Fruit fly (Drosophila melanogaster) whole organism, embryonic: ENCODE measurements around the gene Nup358.
A peak's percentile ranks its signal among the peaks of the same experiment; 100 is the strongest.

ENCODE experiments used
- CG1024 ChIP-seq: fragments of 200-800 bp; sonication (Bioruptor generic); IDR thresholded peaks from 2 replicates; pipeline ENCODE4 v1.3.6; 2022; ENCODE audit warnings: missing biosample characterization, missing genetic modification characterization
- CG11504 ChIP-seq: fragments of 200-800 bp; sonication (Bioruptor generic); optimal IDR thresholded peaks from 3 replicates; lab custom pipeline; 2019; ENCODE audit warnings: missing biosample characterization, mild to moderate bottlenecking, missing genetic modification characterization, moderate library complexity
- CG11695 ChIP-seq: fragments of 200-800 bp; sonication (Bioruptor generic); IDR thresholded peaks from 3 replicates; pipeline ENCODE4 v1.3.6; 2022; ENCODE audit warnings: missing biosample characterization, missing genetic modification characterization
- CG15073 ChIP-seq: fragments of 200-800 bp; sonication (Bioruptor generic); optimal IDR thresholded peaks from 2 replicates; lab custom pipeline; 2016; ENCODE audit warnings: missing biosample characterization, missing genetic modification characterization
- CG15269 ChIP-seq: fragments of 200-800 bp; sonication (Bioruptor generic); optimal IDR thresholded peaks from 2 replicates; lab custom pipeline; 2018; ENCODE audit warnings: missing biosample characterization, mild to moderate bottlenecking, missing genetic modification characterization, moderate library complexity
- CG15479 ChIP-seq: fragments of 200-800 bp; sonication (Bioruptor generic); optimal IDR thresholded peaks from 3 replicates; lab custom pipeline; 2019; ENCODE audit warnings: missing biosample characterization, mild to moderate bottlenecking, missing genetic modification characterization, moderate library complexity
- CG1647 ChIP-seq: fragments of 200-800 bp; sonication (Bioruptor generic); optimal IDR thresholded peaks from 3 replicates; lab custom pipeline; 2016; ENCODE audit warnings: missing biosample characterization, missing genetic modification characterization
- CG17829 ChIP-seq: fragments of 200-800 bp; optimal IDR thresholded peaks from 2 replicates; lab custom pipeline; 2019; ENCODE audit warnings: missing biosample characterization, mild to moderate bottlenecking, missing genetic modification characterization, moderate library complexity
- CG2712 ChIP-seq: fragments of 200-800 bp; optimal IDR thresholded peaks from 3 replicates; lab custom pipeline; 2019; ENCODE audit warnings: missing biosample characterization, mild to moderate bottlenecking, missing genetic modification characterization, moderate library complexity
- CG3065 ChIP-seq: fragments of 200-800 bp; sonication (Bioruptor generic); optimal IDR thresholded peaks from 2 replicates; lab custom pipeline; 2016; ENCODE audit warnings: missing biosample characterization, missing genetic modification characterization
- CG3407 ChIP-seq: fragments of 200-800 bp; sonication (Bioruptor generic); optimal IDR thresholded peaks from 2 replicates; lab custom pipeline; 2018; ENCODE audit warnings: missing biosample characterization, mild to moderate bottlenecking, missing genetic modification characterization
- CG3726 ChIP-seq: fragments of 200-800 bp; sonication (Bioruptor generic); IDR thresholded peaks from 3 replicates; pipeline ENCODE4, ENCODE4 v1.3.6; 2022; ENCODE audit warnings: missing biosample characterization, missing genetic modification characterization
- CG3847 ChIP-seq: fragments of 200-800 bp; sonication (Bioruptor generic); IDR thresholded peaks from 2 replicates; pipeline ENCODE4 v1.3.6; 2022; ENCODE audit warnings: missing biosample characterization, missing genetic modification characterization
- CG4404 ChIP-seq: fragments of 200-800 bp; sonication (Bioruptor generic); IDR thresholded peaks from 2 replicates; pipeline ENCODE4 v1.3.6; 2022; ENCODE audit warnings: missing biosample characterization, missing genetic modification characterization
- CG6654 ChIP-seq: fragments of 200-800 bp; sonication (Bioruptor generic); optimal IDR thresholded peaks from 2 replicates; lab custom pipeline; 2017; ENCODE audit warnings: missing biosample characterization, mild to moderate bottlenecking, missing genetic modification characterization
- CG6689 ChIP-seq: fragments of 200-800 bp; sonication (Bioruptor generic); IDR thresholded peaks from 2 replicates; pipeline ENCODE4 v1.3.6; 2022; ENCODE audit warnings: missing biosample characterization, missing genetic modification characterization
- CG7963 ChIP-seq: fragments of 200-800 bp; sonication (Bioruptor generic); IDR thresholded peaks from 3 replicates; pipeline ENCODE4 v1.3.6; 2022; ENCODE audit warnings: missing biosample characterization, missing genetic modification characterization; ENCODE audit not compliant: partially characterized antibody
- CG8089 ChIP-seq: fragments of 200-800 bp; sonication (Bioruptor generic); optimal IDR thresholded peaks from 3 replicates; lab custom pipeline; 2016; ENCODE audit warnings: missing biosample characterization, missing genetic modification characterization
- CG8924 ChIP-seq: fragments of 200-800 bp; optimal IDR thresholded peaks from 3 replicates; lab custom pipeline; 2019; ENCODE audit warnings: missing biosample characterization, mild to moderate bottlenecking, missing genetic modification characterization, moderate library complexity
- ERR ChIP-seq: fragments of 200-800 bp; sonication (Bioruptor generic); optimal IDR thresholded peaks from 2 replicates; lab custom pipeline; 2016; ENCODE audit warnings: missing biosample characterization, missing genetic modification characterization
- Ets97D ChIP-seq: fragments of 200-800 bp; sonication (Bioruptor generic); optimal IDR thresholded peaks from 3 replicates; lab custom pipeline; 2016; ENCODE audit warnings: missing biosample characterization, missing genetic modification characterization
- Fer3 ChIP-seq: fragments of 200-800 bp; sonication (Bioruptor generic); optimal IDR thresholded peaks from 2 replicates; lab custom pipeline; 2018; ENCODE audit warnings: missing biosample characterization, mild to moderate bottlenecking, missing genetic modification characterization, moderate library complexity
- HLH3B ChIP-seq: fragments of 200-800 bp; sonication (Bioruptor generic); IDR thresholded peaks from 2 replicates; pipeline ENCODE4 v1.3.6; 2022; ENCODE audit warnings: missing biosample characterization, missing genetic modification characterization
- Neu2 ChIP-seq: fragments of 200-800 bp; sonication (Bioruptor generic); optimal IDR thresholded peaks from 3 replicates; lab custom pipeline; 2016; ENCODE audit warnings: missing biosample characterization, missing genetic modification characterization, borderline replicate concordance
- Poxn ChIP-seq: fragments of 200-800 bp; sonication (Bioruptor generic); IDR thresholded peaks from 2 replicates; pipeline ENCODE4 v1.3.6; 2022; ENCODE audit warnings: missing biosample characterization, missing genetic modification characterization
- Scr ChIP-seq: fragments of 200-800 bp; sonication (Bioruptor generic); IDR thresholded peaks from 2 replicates; pipeline ENCODE4 v1.3.6; 2022; ENCODE audit warnings: missing biosample characterization, missing genetic modification characterization; ENCODE audit not compliant: partially characterized antibody
- Sin3A ChIP-seq: fragments of >200 bp; optimal IDR thresholded peaks from 2 replicates; lab custom pipeline; 2018
- Sox100B ChIP-seq: fragments of 200-800 bp; sonication (Bioruptor generic); optimal IDR thresholded peaks from 3 replicates; lab custom pipeline; 2018; ENCODE audit warnings: missing biosample characterization, mild to moderate bottlenecking, missing genetic modification characterization
- Tbp ChIP-seq: fragments of >200 bp; optimal IDR thresholded peaks from 2 replicates; lab custom pipeline; 2018; ENCODE audit warnings: missing biosample characterization, missing genetic modification characterization
- Trl ChIP-seq, 3 experiments: fragments of >200 bp in 2 of 3; fragments of 200-800 bp in 1 of 3; sonication (Bioruptor generic) in 1 of 3; optimal IDR thresholded peaks; 2 replicates in 1 of 3; 3 replicates in 2 of 3; lab custom pipeline; 2016 to 2017; ENCODE audit warnings: missing biosample characterization in 1 of 3, missing genetic modification characterization in 1 of 3
- ap ChIP-seq: fragments of 200-800 bp; sonication (Bioruptor generic); IDR thresholded peaks from 2 replicates; pipeline ENCODE4 v1.3.6; 2022; ENCODE audit warnings: missing biosample characterization, missing genetic modification characterization
- ash1 ChIP-seq: fragments of 200-800 bp; sonication (Bioruptor generic); optimal IDR thresholded peaks from 2 replicates; lab custom pipeline; 2018; ENCODE audit warnings: missing biosample characterization, mild to moderate bottlenecking, missing genetic modification characterization
- ato ChIP-seq: fragments of 200-800 bp; sonication (Bioruptor generic); IDR thresholded peaks from 2 replicates; pipeline ENCODE4 v1.3.6; 2022; ENCODE audit warnings: missing biosample characterization, missing genetic modification characterization; ENCODE audit not compliant: partially characterized antibody
- disco-r ChIP-seq: fragments of 200-800 bp; sonication (Bioruptor generic); optimal IDR thresholded peaks from 2 replicates; lab custom pipeline; 2016; ENCODE audit warnings: missing biosample characterization, missing genetic modification characterization
- en ChIP-seq: fragments of 200-800 bp; sonication (Bioruptor generic); optimal IDR thresholded peaks from 2 replicates; lab custom pipeline; 2016; ENCODE audit warnings: missing biosample characterization, missing genetic modification characterization
- fd64A ChIP-seq: fragments of 200-800 bp; sonication (Bioruptor generic); optimal IDR thresholded peaks from 3 replicates; lab custom pipeline; 2018; ENCODE audit warnings: missing biosample characterization, mild to moderate bottlenecking, missing genetic modification characterization
- gem ChIP-seq: fragments of 200-800 bp; sonication (Bioruptor generic); optimal IDR thresholded peaks from 2 replicates; lab custom pipeline; 2019; ENCODE audit warnings: missing biosample characterization, mild to moderate bottlenecking, missing genetic modification characterization, moderate library complexity
- gsb-n ChIP-seq: fragments of 200-800 bp; sonication (Bioruptor generic); optimal IDR thresholded peaks from 3 replicates; lab custom pipeline; 2018; ENCODE audit warnings: missing biosample characterization, mild to moderate bottlenecking, missing genetic modification characterization
- knrl ChIP-seq: fragments of 200-800 bp; sonication (Bioruptor generic); IDR thresholded peaks from 3 replicates; pipeline ENCODE4 v1.3.6; 2022; ENCODE audit warnings: missing biosample characterization, missing genetic modification characterization; ENCODE audit not compliant: partially characterized antibody
- lbe ChIP-seq: fragments of 200-800 bp; sonication (Bioruptor generic); optimal IDR thresholded peaks from 2 replicates; lab custom pipeline; 2016; ENCODE audit warnings: missing biosample characterization, mild to moderate bottlenecking, missing genetic modification characterization
- nau ChIP-seq: fragments of 200-800 bp; sonication (Bioruptor generic); optimal IDR thresholded peaks from 3 replicates; lab custom pipeline; 2017; ENCODE audit warnings: missing biosample characterization, mild to moderate bottlenecking, missing genetic modification characterization, missing genetic modification reagents
- nom ChIP-seq: fragments of 200-800 bp; sonication (Bioruptor generic); optimal IDR thresholded peaks from 2 replicates; lab custom pipeline; 2017; ENCODE audit warnings: missing biosample characterization, missing genetic modification characterization, mild to moderate bottlenecking, moderate library complexity, missing genetic modification reagents
- otp ChIP-seq: fragments of 200-800 bp; sonication (Bioruptor generic); IDR thresholded peaks from 3 replicates; pipeline ENCODE4, ENCODE4 v1.3.6; 2022; ENCODE audit warnings: missing biosample characterization, missing genetic modification characterization
- peb ChIP-seq: fragments of 200-800 bp; sonication (Bioruptor generic); IDR thresholded peaks from 2 replicates; pipeline ENCODE4 v1.3.6; 2022; ENCODE audit warnings: missing biosample characterization, missing genetic modification characterization
- prd ChIP-seq, 3 experiments: fragments of >200 bp in 2 of 3; fragments of 200-800 bp in 1 of 3; sonication (Bioruptor generic) in 1 of 3; optimal IDR thresholded peaks in 2 of 3; IDR thresholded peaks in 1 of 3; 2 replicates in 2 of 3; 3 replicates in 1 of 3; pipeline versions ENCODE4 v1.3.6 to Lab custom; 2017 to 2022; ENCODE audit warnings: missing biosample characterization in 1 of 3, missing genetic modification characterization in 1 of 3
- tap ChIP-seq: fragments of 200-800 bp; optimal IDR thresholded peaks from 3 replicates; lab custom pipeline; 2019; ENCODE audit warnings: missing biosample characterization, mild to moderate bottlenecking, missing genetic modification characterization, moderate library complexity
- trh ChIP-seq: fragments of 200-800 bp; sonication (Bioruptor generic); optimal IDR thresholded peaks from 2 replicates; lab custom pipeline; 2016; ENCODE audit warnings: missing biosample characterization, missing genetic modification characterization
- ttk ChIP-seq: fragments of 200-800 bp; sonication (Bioruptor generic); IDR thresholded peaks from 2 replicates; pipeline ENCODE4 v2.1.2; 2022; ENCODE audit warnings: missing biosample characterization, missing genetic modification characterization
- vfl ChIP-seq: fragments of 200-800 bp; sonication (Bioruptor generic); optimal IDR thresholded peaks from 2 replicates; lab custom pipeline; 2016; ENCODE audit warnings: missing biosample characterization, missing genetic modification characterization
- wdn ChIP-seq: fragments of 200-800 bp; sonication (Bioruptor generic); IDR thresholded peaks from 2 replicates; pipeline ENCODE4 v1.3.6; 2022; ENCODE audit warnings: missing biosample characterization, missing genetic modification characterization

Gene Nup358

DNA sequence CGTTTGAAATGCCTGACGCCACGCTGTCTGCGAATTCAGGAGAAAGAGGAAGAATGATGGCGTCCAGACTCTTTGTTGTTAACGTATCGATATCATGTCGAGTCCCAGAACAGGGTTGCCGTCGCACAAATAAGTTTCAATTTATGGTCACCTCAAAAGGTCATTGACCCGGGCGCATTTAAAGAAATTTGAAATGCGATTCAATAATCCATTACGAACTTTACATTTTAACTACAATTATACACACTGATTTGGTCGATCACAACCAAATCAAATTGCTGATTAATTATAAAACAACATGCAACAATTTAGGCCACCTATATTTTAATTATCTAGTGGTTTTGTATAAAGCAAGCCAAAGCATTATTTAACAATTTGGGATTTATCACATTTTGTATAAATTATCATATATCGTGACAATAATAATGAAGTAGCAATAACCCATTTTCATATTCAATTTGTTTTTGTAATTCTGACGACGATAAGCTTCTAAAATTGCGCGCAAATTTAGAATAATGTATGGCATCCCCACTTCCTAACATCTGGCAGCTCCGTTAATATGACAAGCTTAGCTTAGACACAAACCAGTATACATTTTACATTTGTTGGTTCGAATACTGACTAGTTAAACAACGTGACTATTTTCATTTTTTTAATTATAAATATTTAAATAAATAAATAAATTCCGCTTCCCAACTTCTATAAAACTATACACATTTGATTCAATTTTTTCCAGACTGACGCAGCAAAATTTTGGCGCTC is 3.9 kb upstream of the Nup358 start, which contains the start of gene bam (continued):
- TF ChIP-seq CG15479 (GFP tag; lab: Kevin White, UChicago) = no peak
- no peak for TF ChIP-seq en (GFP tag; lab: Kevin White, UChicago)
- no peak for TF ChIP-seq CG4404 (GFP tag; lab: Robert Waterston, UW)
- TF ChIP-seq CG3847 (GFP tag; lab: Robert Waterston, UW) = peak; percentile 80
- TF ChIP-seq Neu2 = no peak
- TF ChIP-seq CG8924 = peak; percentile 4
- TF ChIP-seq CG6654 (GFP tag; lab: Kevin White, UChicago) = no peak
- no peak for TF ChIP-seq CG1647 (GFP tag; lab: Kevin White, UChicago)
- TF ChIP-seq Fer3 (tag; lab: Kevin White, UChicago) = no peak
- TF ChIP-seq tap (tag; lab: Kevin White, UChicago) = peak; percentile 14
- TF ChIP-seq prd (optimal IDR thresholded peaks at IDR 0.05; lab: Kevin White, UChicago) = no peak
- no peak for TF ChIP-seq prd (GFP tag; IDR thresholded peaks at IDR 0.05; lab: Robert Waterston, UW)
- TF ChIP-seq CG6689 = no peak
- TF ChIP-seq Tbp = no peak
- TF ChIP-seq wdn (GFP tag; lab: Robert Waterston, UW) = no peak
- TF ChIP-seq CG17829 (tag; lab: Kevin White, UChicago) = peak; percentile 52
- TF ChIP-seq Poxn (GFP tag; lab: Robert Waterston, UW) = no peak
- TF ChIP-seq Ets97D (GFP tag; lab: Kevin White, UChicago) = peak; percentile 69
- no peak for TF ChIP-seq ap (GFP tag; lab: Robert Waterston, UW)
- TF ChIP-seq ERR (GFP tag; lab: Kevin White, UChicago) = no peak
- no peak for TF ChIP-seq CG15073 (GFP tag; lab: Kevin White, UChicago)
- TF ChIP-seq CG8089 (GFP tag; lab: Kevin White, UChicago) = no peak
- TF ChIP-seq CG3407 (GFP tag; lab: Kevin White, UChicago) = no peak
- no peak for TF ChIP-seq trh
- TF ChIP-seq Scr (GFP tag; lab: Robert Waterston, UW) = no peak
- no peak for TF ChIP-seq nau (GFP tag; lab: Kevin White, UChicago)
- no peak for TF ChIP-seq CG2712 (tag; lab: Kevin White, UChicago)
- no peak for TF ChIP-seq gem (tag; lab: Kevin White, UChicago)
- TF ChIP-seq CG15269 = no peak
- TF ChIP-seq peb = no peak
- no peak for TF ChIP-seq lbe
- TF ChIP-seq Sox100B (GFP tag; lab: Kevin White, UChicago) = no peak
- no peak for TF ChIP-seq fd64A (GFP tag; lab: Kevin White, UChicago)
- no peak for TF ChIP-seq Trl (optimal IDR thresholded peaks at IDR 0.05; lab: Kevin White, UChicago)
- no peak for TF ChIP-seq Trl (GFP tag; optimal IDR thresholded peaks at IDR 0.05; lab: Kevin White, UChicago)
- TF ChIP-seq ttk = no peak
- no peak for TF ChIP-seq vfl (GFP tag; lab: Kevin White, UChicago)
- TF ChIP-seq nom (GFP tag; lab: Kevin White, UChicago) = no peak
- TF ChIP-seq CG11504 (tag; lab: Kevin White, UChicago) = no peak
- TF ChIP-seq HLH3B (GFP tag; lab: Robert Waterston, UW) = no peak
- TF ChIP-seq CG3065 (GFP tag; lab: Kevin White, UChicago) = no peak
- TF ChIP-seq gsb-n (tag; lab: Kevin White, UChicago) = peak; percentile 10
- no peak for TF ChIP-seq otp (GFP tag; lab: Robert Waterston, UW)
- TF ChIP-seq ato (GFP tag; lab: Robert Waterston, UW) = no peak
- TF ChIP-seq CG11695 (GFP tag; lab: Robert Waterston, UW) = no peak
- TF ChIP-seq CG7963 (GFP tag; lab: Robert Waterston, UW) = no peak
- no peak for TF ChIP-seq CG1024 (GFP tag; lab: Robert Waterston, UW)
- TF ChIP-seq Sin3A = no peak
- no peak for TF ChIP-seq CG3726 (GFP tag; lab: Robert Waterston, UW)
- no peak for TF ChIP-seq ash1 (GFP tag; lab: Kevin White, UChicago)
- TF ChIP-seq disco-r (GFP tag; lab: Kevin White, UChicago) = no peak
- TF ChIP-seq knrl (GFP tag; lab: Robert Waterston, UW) = peak; percentile 54; the same call in 2 of the 3 replicates
